Worm (Caenorhabditis elegans): ENCODE measurements around the gene F10E9.5.

DNA sequence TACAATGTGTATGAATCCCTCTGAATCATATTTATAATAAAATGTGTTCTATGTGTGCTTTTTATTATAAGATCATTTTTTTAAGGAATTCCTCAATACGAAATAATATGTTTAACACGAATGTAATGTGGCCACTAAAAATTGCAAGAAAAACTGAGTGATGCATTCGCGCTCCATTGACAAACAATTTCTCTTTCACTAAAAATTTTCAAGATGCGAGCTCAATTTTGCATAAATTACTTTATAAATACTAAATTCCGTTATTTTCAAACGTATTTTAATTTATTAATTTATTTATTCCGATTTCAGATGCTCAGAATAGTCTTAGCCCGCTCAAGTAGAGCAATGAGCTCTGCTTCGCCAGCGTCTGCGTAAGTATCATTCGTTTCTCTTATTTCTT is 41.6 kb upstream of the F10E9.5 start, which contains the start of gene mrps-9:
- TF ChIP-seq pha-4 (tag; optimal IDR thresholded peaks at IDR 0.05), result no peak
- TF ChIP-seq skn-1 (tag; optimal IDR thresholded peaks at IDR 0.05), result no peak
- no peak for TF ChIP-seq nhr-23 (tag; optimal IDR thresholded peaks at IDR 0.05)
- no peak for TF ChIP-seq nhr-12 (tag; optimal IDR thresholded peaks at IDR 0.05)
- TF ChIP-seq lin-39 (tag; optimal IDR thresholded peaks at IDR 0.05), result no peak
- TF ChIP-seq pqm-1 (tag; optimal IDR thresholded peaks at IDR 0.05), result no peak
- no peak for TF ChIP-seq jun-1 (tag; optimal IDR thresholded peaks at IDR 0.05)
- TF ChIP-seq tbx-2 (tag; optimal IDR thresholded peaks at IDR 0.05), result no peak
